Worm (Caenorhabditis elegans) whole organism, young adult: Measurements from ENCODE around the gene fbxb-75.
A peak's percentile ranks its signal among the peaks of the same experiment; 100 is the strongest.

ENCODE experiments used
- B0019.2 ChIP-seq: fragments of 200-800 bp; sonication (Bioruptor generic); conservative IDR thresholded peaks from 2 replicates; pipeline ENCODE4 v1.3.6; 2022; ENCODE audit warnings: missing genetic modification reagents, missing genetic modification characterization, missing compliant biosample characterization
- B0261.1 ChIP-seq: sonication (generic microtip); optimal IDR thresholded peaks from 2 replicates; lab custom pipeline; 2016; ENCODE audit warnings: mild to moderate bottlenecking, missing genetic modification characterization, moderate library complexity, missing compliant biosample characterization
- B0336.3 ChIP-seq: fragments of 200-800 bp; sonication (Bioruptor generic); IDR thresholded peaks from 2 replicates; pipeline ENCODE4 v1.3.6; 2022; ENCODE audit warnings: missing genetic modification characterization, missing compliant biosample characterization
- F23B12.7 ChIP-seq: sonication (generic microtip); optimal IDR thresholded peaks from 2 replicates; lab custom pipeline; 2017; ENCODE audit warnings: missing genetic modification characterization, mild to moderate bottlenecking, missing compliant biosample characterization, antibody characterized with exemption, moderate library complexity; ENCODE audit not compliant: insufficient read depth
- F33H1.4 ChIP-seq: fragments of 200-800 bp; sonication (Bioruptor generic); IDR thresholded peaks from 2 replicates; pipeline ENCODE4 v1.3.6; 2022; ENCODE audit warnings: missing genetic modification reagents, missing genetic modification characterization, missing compliant biosample characterization
- F37B4.10 ChIP-seq: fragments of 200-800 bp; sonication (Bioruptor generic); IDR thresholded peaks from 2 replicates; pipeline ENCODE4 v1.3.6; 2022; ENCODE audit warnings: missing genetic modification characterization, missing compliant biosample characterization
- F57C9.4 ChIP-seq: sonication (generic microtip); optimal IDR thresholded peaks from 2 replicates; lab custom pipeline; 2017; ENCODE audit warnings: mild to moderate bottlenecking, missing genetic modification characterization, missing compliant biosample characterization
- K11D2.4 ChIP-seq: fragments of 200-800 bp; sonication (Bioruptor generic); IDR thresholded peaks from 2 replicates; pipeline ENCODE4 v1.3.6; 2022; ENCODE audit warnings: missing genetic modification reagents, missing genetic modification characterization, missing compliant biosample characterization
- K12H6.12 ChIP-seq: fragments of 200-800 bp; sonication (Bioruptor generic); optimal IDR thresholded peaks from 2 replicates; lab custom pipeline; 2018; ENCODE audit warnings: mild to moderate bottlenecking, missing genetic modification characterization, missing compliant biosample characterization
- Y79H2A.3 ChIP-seq: fragments of 200-800 bp; sonication (Bioruptor generic); conservative IDR thresholded peaks from 2 replicates; pipeline ENCODE4 v1.3.6; 2022; ENCODE audit warnings: missing genetic modification reagents, missing genetic modification characterization, missing compliant biosample characterization
- ZK185.1 ChIP-seq: sonication (generic microtip); optimal IDR thresholded peaks from 2 replicates; lab custom pipeline; 2016; ENCODE audit warnings: mild to moderate bottlenecking, missing genetic modification characterization, missing compliant biosample characterization; ENCODE audit not compliant: poor library complexity, severe bottlenecking
- akir-1 ChIP-seq: fragments of 200-800 bp; sonication (Bioruptor generic); optimal IDR thresholded peaks from 2 replicates; lab custom pipeline; 2018; ENCODE audit warnings: mild to moderate bottlenecking, missing genetic modification characterization, moderate library complexity, missing compliant biosample characterization
- aptf-3 ChIP-seq: fragments of 200-800 bp; sonication (Bioruptor generic); IDR thresholded peaks from 2 replicates; pipeline ENCODE4 v1.3.6; 2022; ENCODE audit warnings: missing genetic modification characterization, missing compliant biosample characterization
- atf-7 ChIP-seq: sonication (generic microtip); optimal IDR thresholded peaks from 2 replicates; lab custom pipeline; 2017; ENCODE audit warnings: mild to moderate bottlenecking, missing genetic modification characterization, missing compliant biosample characterization
- attf-3 ChIP-seq: fragments of 200-800 bp; sonication (Bioruptor generic); conservative IDR thresholded peaks from 2 replicates; pipeline ENCODE4 v1.3.6; 2022; ENCODE audit warnings: missing genetic modification reagents, missing genetic modification characterization, missing compliant biosample characterization
- attf-6 ChIP-seq: fragments of 200-800 bp; sonication (Bioruptor generic); IDR thresholded peaks from 2 replicates; pipeline ENCODE4 v1.3.6; 2022; ENCODE audit warnings: missing genetic modification reagents, missing genetic modification characterization, missing compliant biosample characterization
- ccch-3 ChIP-seq: fragments of 200-800 bp; sonication (Bioruptor generic); optimal IDR thresholded peaks from 2 replicates; lab custom pipeline; 2018; ENCODE audit warnings: mild to moderate bottlenecking, missing genetic modification characterization, missing compliant biosample characterization
- ceh-58 ChIP-seq: fragments of 200-800 bp; sonication (Bioruptor generic); IDR thresholded peaks from 2 replicates; pipeline ENCODE4 v1.3.6; 2022; ENCODE audit warnings: missing genetic modification characterization, missing compliant biosample characterization
- ceh-79 ChIP-seq: sonication (generic microtip); optimal IDR thresholded peaks from 2 replicates; lab custom pipeline; 2017; ENCODE audit warnings: mild to moderate bottlenecking, missing genetic modification characterization, missing compliant biosample characterization
- die-1 ChIP-seq: sonication (generic microtip); optimal IDR thresholded peaks from 2 replicates; lab custom pipeline; 2016; ENCODE audit warnings: missing genotype, mild to moderate bottlenecking, missing genetic modification characterization, missing compliant biosample characterization
- dpl-1 ChIP-seq: fragments of 150-350 bp; optimal IDR thresholded peaks from 2 replicates; lab custom pipeline; 2014; ENCODE audit warnings: missing biosample characterization, missing genetic modification reagents, missing genetic modification characterization
- egl-18 ChIP-seq: fragments of 200-800 bp; sonication (Bioruptor generic); IDR thresholded peaks from 2 replicates; pipeline ENCODE4 v1.3.6; 2022; ENCODE audit warnings: missing genetic modification reagents, missing genetic modification characterization, missing compliant biosample characterization
- egrh-3 ChIP-seq: fragments of 200-800 bp; sonication (Bioruptor generic); IDR thresholded peaks from 2 replicates; pipeline ENCODE4 v1.3.6; 2022; ENCODE audit warnings: missing genetic modification reagents, missing genetic modification characterization, missing compliant biosample characterization
- ekl-4 ChIP-seq: fragments of 200-800 bp; sonication (Bioruptor generic); IDR thresholded peaks from 2 replicates; pipeline ENCODE4 v1.3.6; 2022; ENCODE audit warnings: missing genetic modification reagents, missing genetic modification characterization, missing compliant biosample characterization
- ets-4 ChIP-seq: fragments of 200-800 bp; sonication (Bioruptor generic); optimal IDR thresholded peaks from 2 replicates; lab custom pipeline; 2018; ENCODE audit warnings: mild to moderate bottlenecking, missing genetic modification characterization, missing compliant biosample characterization
- gei-17 ChIP-seq: fragments of 200-800 bp; sonication (Bioruptor generic); optimal IDR thresholded peaks from 2 replicates; lab custom pipeline; 2018; ENCODE audit warnings: mild to moderate bottlenecking, missing genetic modification characterization, missing compliant biosample characterization
- him-1 ChIP-seq: sonication (generic microtip); optimal IDR thresholded peaks from 2 replicates; lab custom pipeline; 2016; ENCODE audit warnings: missing genotype, missing genetic modification reagents, missing genetic modification characterization, missing compliant biosample characterization
- hlh-26 ChIP-seq: fragments of 200-800 bp; sonication (Bioruptor generic); conservative IDR thresholded peaks from 2 replicates; pipeline ENCODE4 v1.3.6; 2022; ENCODE audit warnings: missing genetic modification reagents, missing genetic modification characterization, missing compliant biosample characterization
- hrde-1 ChIP-seq: sonication (generic microtip); optimal IDR thresholded peaks from 2 replicates; lab custom pipeline; 2016; ENCODE audit warnings: missing genetic modification characterization, mild to moderate bottlenecking, missing compliant biosample characterization, moderate library complexity, missing genotype, missing genetic modification reagents, borderline replicate concordance
- hsf-1 ChIP-seq: fragments of 200-800 bp; sonication (Bioruptor generic); IDR thresholded peaks from 2 replicates; pipeline ENCODE4 v1.3.6; 2022; ENCODE audit warnings: missing genetic modification reagents, missing genetic modification characterization, missing compliant biosample characterization
- lin-26 ChIP-seq: fragments of 200-800 bp; sonication (Bioruptor generic); IDR thresholded peaks from 2 replicates; pipeline ENCODE4 v1.3.6; 2022; ENCODE audit warnings: missing genetic modification reagents, missing genetic modification characterization, missing compliant biosample characterization
- lin-35 ChIP-seq, 3 experiments: fragments of 150-350 bp in 2 of 3; sonication (generic microtip) in 1 of 3; optimal IDR thresholded peaks; 2 replicates each; lab custom pipeline; 2014 to 2018; ENCODE audit warnings: missing biosample characterization in 3 of 3, missing genetic modification characterization in 3 of 3, missing genetic modification reagents in 3 of 3
- lin-54 ChIP-seq: fragments of 200-800 bp; sonication (Bioruptor generic); optimal IDR thresholded peaks from 2 replicates; lab custom pipeline; 2018; ENCODE audit warnings: mild to moderate bottlenecking, missing genetic modification characterization, missing compliant biosample characterization
- madf-6 ChIP-seq: fragments of 200-800 bp; sonication (Bioruptor generic); IDR thresholded peaks from 2 replicates; pipeline ENCODE4 v1.3.6; 2022; ENCODE audit warnings: missing genetic modification reagents, missing genetic modification characterization, missing compliant biosample characterization
- mcd-1 ChIP-seq: fragments of 200-800 bp; sonication (Bioruptor generic); IDR thresholded peaks from 2 replicates; pipeline ENCODE4 v1.3.6; 2022; ENCODE audit warnings: missing genetic modification reagents, missing genetic modification characterization, missing compliant biosample characterization
- mes-4 ChIP-seq: sonication (generic microtip); optimal IDR thresholded peaks from 2 replicates; lab custom pipeline; 2016; ENCODE audit warnings: missing genotype, missing genetic modification characterization, missing compliant biosample characterization
- nhr-120 ChIP-seq: fragments of 200-800 bp; sonication (Bioruptor generic); IDR thresholded peaks from 2 replicates; pipeline ENCODE4 v1.3.6; 2022; ENCODE audit warnings: missing genetic modification characterization, missing compliant biosample characterization
- nhr-27 ChIP-seq: fragments of 200-800 bp; sonication (Bioruptor generic); optimal IDR thresholded peaks from 2 replicates; lab custom pipeline; 2018; ENCODE audit warnings: mild to moderate bottlenecking, missing genetic modification characterization, moderate library complexity, missing compliant biosample characterization
- pbrm-1 ChIP-seq: fragments of 200-800 bp; sonication (Bioruptor generic); IDR thresholded peaks from 2 replicates; pipeline ENCODE4 v1.3.6; 2022; ENCODE audit warnings: missing genetic modification reagents, missing genetic modification characterization, missing compliant biosample characterization
- pha-4 ChIP-seq: fragments of 150-350 bp; sonication (generic microtip); optimal IDR thresholded peaks from 2 replicates; lab custom pipeline; 2014; ENCODE audit warnings: missing biosample characterization, missing genetic modification reagents, missing genetic modification characterization
- rec-8 ChIP-seq, 2 experiments: sonication (generic microtip); optimal IDR thresholded peaks; 2 replicates each; lab custom pipeline; 2016; ENCODE audit warnings: mild to moderate bottlenecking in 2 of 2, missing genetic modification characterization in 2 of 2, missing genetic modification reagents in 2 of 2, missing genotype in 2 of 2, missing biosample characterization in 1 of 2, missing compliant biosample characterization in 1 of 2, moderate library complexity in 1 of 2
- rpc-1 ChIP-seq, 2 experiments: fragments of 150-350 bp in 1 of 2; sonication (generic microtip) in 1 of 2; optimal IDR thresholded peaks; 2 replicates each; lab custom pipeline; 2014 to 2018; ENCODE audit warnings: missing biosample characterization in 1 of 2, missing genetic modification characterization in 1 of 2, missing genetic modification reagents in 1 of 2, missing genotype in 1 of 2
- sea-2 ChIP-seq: fragments of 200-800 bp; sonication (Bioruptor generic); IDR thresholded peaks from 2 replicates; pipeline ENCODE4 v1.3.6; 2022; ENCODE audit warnings: missing genetic modification characterization, missing compliant biosample characterization
- snpc-1.1 ChIP-seq: sonication (generic microtip); optimal IDR thresholded peaks from 2 replicates; lab custom pipeline; 2017; ENCODE audit warnings: missing genetic modification characterization, mild to moderate bottlenecking, missing compliant biosample characterization, antibody characterized with exemption, moderate library complexity, missing genotype, missing genetic modification reagents; ENCODE audit not compliant: insufficient read depth
- somi-1 ChIP-seq: fragments of 200-800 bp; sonication (Bioruptor generic); optimal IDR thresholded peaks from 2 replicates; lab custom pipeline; 2018; ENCODE audit warnings: mild to moderate bottlenecking, missing genetic modification characterization, missing compliant biosample characterization
- tbx-9 ChIP-seq: sonication (generic microtip); optimal IDR thresholded peaks from 2 replicates; lab custom pipeline; 2016; ENCODE audit warnings: borderline replicate concordance, missing genetic modification characterization, inconsistent platforms, missing compliant biosample characterization
- unc-62 ChIP-seq: fragments of 150-350 bp; optimal IDR thresholded peaks from 2 replicates; lab custom pipeline; 2014; ENCODE audit warnings: missing biosample characterization, missing genetic modification reagents, missing genetic modification characterization
- ztf-25 ChIP-seq: fragments of 200-800 bp; sonication (Bioruptor generic); IDR thresholded peaks from 2 replicates; pipeline ENCODE4 v1.3.6; 2022; ENCODE audit warnings: missing genetic modification reagents, missing genetic modification characterization, missing compliant biosample characterization

Gene fbxb-75

ce11 chrIV:4393488-4393887 lies 47.5 kb downstream of the fbxb-75 start (continued):
- TF ChIP-seq ets-4 (GFP tag; lab: Kevin White, UChicago) (no peak), tbx-9 (tag; lab: Kevin White, UChicago) (no peak), ZK185.1 (tag; lab: Kevin White, UChicago) (no peak), B0261.1 (tag; lab: Kevin White, UChicago) (no peak), lin-35 (GFP tag; optimal IDR thresholded peaks at IDR 0.05; lab: Kevin White, UChicago) (no peak), Y79H2A.3 (no peak), F23B12.7 (tag; lab: Kevin White, UChicago) (no peak), ekl-4 (GFP tag; lab: Robert Waterston, UW) (peak; percentile 60; the same call in 1 of the 2 replicates), hsf-1 (GFP tag; lab: Robert Waterston, UW) (peak; percentile 48; the same call in 1 of the 2 replicates), attf-3 (GFP tag; lab: Robert Waterston, UW) (no peak), ceh-79 (no peak), snpc-1.1 (no peak), B0336.3 (GFP tag; lab: Robert Waterston, UW) (peak; percentile 29; the same call in 1 of the 2 replicates), K12H6.12 (tag; lab: Kevin White, UChicago) (no peak), lin-54 (GFP tag; lab: Kevin White, UChicago) (peak; percentile 27), ccch-3 (GFP tag; lab: Kevin White, UChicago) (no peak), sea-2 (GFP tag; lab: Robert Waterston, UW) (no peak), him-1 (peak; percentile 15), somi-1 (no peak), hrde-1 (tag; lab: Kevin White, UChicago) (peak; percentile 49), lin-26 (GFP tag; lab: Robert Waterston, UW) (no peak), akir-1 (no peak), ceh-58 (no peak), atf-7 (tag; lab: Kevin White, UChicago) (no peak), egrh-3 (GFP tag; lab: Robert Waterston, UW) (no peak), pha-4 (tag; lab: Kevin White, UChicago) (no peak), mes-4 (no peak), rpc-1 (optimal IDR thresholded peaks at IDR 0.05; lab: Kevin White, UChicago) (no peak), rpc-1 (tag; optimal IDR thresholded peaks at IDR 0.05; lab: Kevin White, UChicago) (no peak), ztf-25 (GFP tag; lab: Robert Waterston, UW) (no peak), madf-6 (peak; percentile 89), F33H1.4 (GFP tag; lab: Robert Waterston, UW) (peak; percentile 94), unc-62 (GFP tag; lab: Kevin White, UChicago) (no peak), B0019.2 (0 out of 2 replicates have a peak, but pooled peaks have one; percentile 5), aptf-3 (GFP tag; lab: Robert Waterston, UW) (no peak), dpl-1 (GFP tag; lab: Kevin White, UChicago) (no peak), egl-18 (no peak), gei-17 (GFP tag; lab: Kevin White, UChicago) (no peak), die-1 (no peak), F57C9.4 (tag; lab: Kevin White, UChicago) (no peak), K11D2.4 (GFP tag; lab: Robert Waterston, UW) (no peak), pbrm-1 (no peak), hlh-26 (GFP tag; lab: Robert Waterston, UW) (no peak), attf-6 (GFP tag; lab: Robert Waterston, UW) (0 out of 2 replicates have a peak, but pooled peaks have one; percentile 22), mcd-1 (peak; percentile 61), rec-8 (tag; optimal IDR thresholded peaks at IDR 0.05; lab: Kevin White, UChicago) (no peak), F37B4.10 (GFP tag; lab: Robert Waterston, UW) (no peak), nhr-27 (tag; lab: Kevin White, UChicago) (no peak), nhr-120 (GFP tag; lab: Robert Waterston, UW) (no peak)
